Worm (Caenorhabditis elegans): Measurements from ENCODE around the gene abcx-1.

abcx-1 gene

ce11 chrII:6565077-6565476 is 33.1 kb downstream of the abcx-1 start, which contains the start of gene mpz-3:
Gene mpz-3, minus strand, starts transcription at chrII:6565396.
- TF ChIP-seq F13H6.1 (tag; optimal IDR thresholded peaks at IDR 0.05) (peak; percentile 28), nhr-21 (tag; optimal IDR thresholded peaks at IDR 0.05) (peak; percentile 50), aly-2 (tag; optimal IDR thresholded peaks at IDR 0.05) (no peak), sma-3 (GFP tag; optimal IDR thresholded peaks at IDR 0.05) (peak; percentile 48), crh-2 (tag; optimal IDR thresholded peaks at IDR 0.05) (peak; percentile 18), alr-1 (tag; optimal IDR thresholded peaks at IDR 0.05) (no peak), lin-13 (GFP tag; optimal IDR thresholded peaks at IDR 0.05) (peak; percentile 5), fos-1 (tag; optimal IDR thresholded peaks at IDR 0.05) (peak; percentile 57), snpc-4 (tag; optimal IDR thresholded peaks at IDR 0.05) (no peak), sma-9 (GFP tag; optimal IDR thresholded peaks at IDR 0.05) (peak; percentile 63), sma-9 (tag; optimal IDR thresholded peaks at IDR 0.05) (no peak), C34F6.9 (tag; optimal IDR thresholded peaks at IDR 0.05) (peak; percentile 37), lin-11 (tag; optimal IDR thresholded peaks at IDR 0.05) (peak; percentile 4), nhr-129 (tag; optimal IDR thresholded peaks at IDR 0.05) (peak; percentile 68), nhr-25 (tag; optimal IDR thresholded peaks at IDR 0.05) (no peak), gmeb-1 (tag; optimal IDR thresholded peaks at IDR 0.05) (peak; percentile 51), elt-1 (tag; optimal IDR thresholded peaks at IDR 0.05) (no peak)

- no peak for TF ChIP-seq ZK546.5 (tag; optimal IDR thresholded peaks at IDR 0.05)
- no peak for TF ChIP-seq nhr-25 (tag; optimal IDR thresholded peaks at IDR 0.05)
- TF ChIP-seq elt-1 (tag; optimal IDR thresholded peaks at IDR 0.05), result no peak
- no peak for TF ChIP-seq crh-2 (tag; optimal IDR thresholded peaks at IDR 0.05)
- no peak for TF ChIP-seq mdl-1 (tag; optimal IDR thresholded peaks at IDR 0.05)
- no peak for TF ChIP-seq ztf-1 (GFP tag; conservative IDR thresholded peaks at IDR 0.05)
- TF ChIP-seq unc-39 (tag; optimal IDR thresholded peaks at IDR 0.05), result no peak
- TF ChIP-seq nhr-21 (tag; optimal IDR thresholded peaks at IDR 0.05), result no peak
- no peak for TF ChIP-seq mab-5 (tag; optimal IDR thresholded peaks at IDR 0.05)
- no peak for TF ChIP-seq snpc-4 (tag; optimal IDR thresholded peaks at IDR 0.05)
- TF ChIP-seq aly-2 (tag; optimal IDR thresholded peaks at IDR 0.05), result no peak
- TF ChIP-seq F13H6.1 (tag; optimal IDR thresholded peaks at IDR 0.05), result no peak
- no peak for TF ChIP-seq nhr-129 (tag; optimal IDR thresholded peaks at IDR 0.05)
Measured at ce11 chrII:6566628-6567180, 34.7 kb downstream of the abcx-1 start, which contains the start of the genes F18C5.5 and F18C5.9. Gene F18C5.5, minus strand, starts transcription at chrII:6566728. Gene F18C5.9, plus strand, starts transcription at chrII:6567130.

ce11 chrII:6568707-6569106 is 36.7 kb downstream of the abcx-1 start, which contains the start of gene sra-27:
Gene sra-27, plus strand, starts transcription at chrII:6569007.
- TF ChIP-seq nhr-23 (tag; optimal IDR thresholded peaks at IDR 0.05), result no peak

- TF ChIP-seq lsy-2 (tag; optimal IDR thresholded peaks at IDR 0.05) (no peak), alr-1 (tag; optimal IDR thresholded peaks at IDR 0.05) (no peak), crh-2 (tag; optimal IDR thresholded peaks at IDR 0.05) (no peak), mab-5 (tag; optimal IDR thresholded peaks at IDR 0.05) (no peak), snpc-4 (tag; optimal IDR thresholded peaks at IDR 0.05) (no peak), nhr-237 (tag; optimal IDR thresholded peaks at IDR 0.05) (no peak), egl-27 (tag; optimal IDR thresholded peaks at IDR 0.05) (no peak), nhr-21 (tag; optimal IDR thresholded peaks at IDR 0.05) (no peak), sma-3 (GFP tag; optimal IDR thresholded peaks at IDR 0.05) (no peak), nhr-77 (tag; optimal IDR thresholded peaks at IDR 0.05) (no peak)
Measured at ce11 chrII:6573677-6574076, 41.7 kb downstream of the abcx-1 start, which contains the start of gene sra-28. Gene sra-28, minus strand, starts transcription at chrII:6573777.

- no peak for TF ChIP-seq lin-39 (tag; optimal IDR thresholded peaks at IDR 0.05)
Measured at ce11 chrII:6575647-6576046, 43.7 kb downstream of the abcx-1 start, which contains the start of gene sra-29. Gene sra-29, minus strand, starts transcription at chrII:6575747.

ce11 chrII:6578378-6578777 is 46.4 kb downstream of the abcx-1 start, which contains the start of gene sra-31:
Gene sra-31, minus strand, starts transcription at chrII:6578478.
- TF ChIP-seq peb-1 (tag; optimal IDR thresholded peaks at IDR 0.05), result no peak
- no peak for TF ChIP-seq snpc-4 (tag; optimal IDR thresholded peaks at IDR 0.05)
- no peak for TF ChIP-seq unc-62 (GFP tag; optimal IDR thresholded peaks at IDR 0.05)
- TF ChIP-seq ceh-16 (tag; optimal IDR thresholded peaks at IDR 0.05), result no peak

All from whole organism, L2 larva.